Worm (Caenorhabditis elegans): Measurements from ENCODE around the gene F57A8.6.

ce11 chrV:10035586-10035985, 38.1 kb downstream of the F57A8.6 start:
- TF ChIP-seq nhr-6 (tag; optimal IDR thresholded peaks at IDR 0.05) (no peak), lin-13 (GFP tag; optimal IDR thresholded peaks at IDR 0.05) (no peak), zfp-3 (GFP tag; conservative IDR thresholded peaks at IDR 0.05) (no peak), nhr-237 (tag; optimal IDR thresholded peaks at IDR 0.05) (no peak), madf-9 (GFP tag; conservative IDR thresholded peaks at IDR 0.05) (no peak), nhr-11 (tag; optimal IDR thresholded peaks at IDR 0.05) (no peak), lin-1 (GFP tag; IDR thresholded peaks at IDR 0.05) (no peak), mdl-1 (tag; optimal IDR thresholded peaks at IDR 0.05) (no peak), unc-130 (GFP tag; optimal IDR thresholded peaks at IDR 0.05) (no peak), egl-27 (tag; optimal IDR thresholded peaks at IDR 0.05) (no peak), Y5F2A.4 (GFP tag; optimal IDR thresholded peaks at IDR 0.05) (no peak), mep-1 (tag; optimal IDR thresholded peaks at IDR 0.05) (no peak)

Measured in whole organism, L4 larva.